Fruit fly (Drosophila melanogaster): ENCODE measurements around the gene CG11885.

CG11885 gene

dm6 chr2L:440638-441454 lies 19.6 kb upstream of the CG11885 start (continued):
- TF ChIP-seq vvl (GFP tag; IDR thresholded peaks at IDR 0.05) (no peak), gce (GFP tag; IDR thresholded peaks at IDR 0.05) (no peak), CG2202 (tag; optimal IDR thresholded peaks at IDR 0.05) (peak; percentile 58), CG31224 (GFP tag; IDR thresholded peaks at IDR 0.05) (no peak), repo (GFP tag; optimal IDR thresholded peaks at IDR 0.05) (no peak), CG16863 (GFP tag; optimal IDR thresholded peaks at IDR 0.05) (no peak), CG12104 (GFP tag; optimal IDR thresholded peaks at IDR 0.05) (no peak), trem (tag; optimal IDR thresholded peaks at IDR 0.05) (peak; percentile 70), Side (GFP tag; optimal IDR thresholded peaks at IDR 0.05) (no peak), CG3995 (GFP tag; optimal IDR thresholded peaks at IDR 0.05) (no peak), Ada2b (GFP tag; IDR thresholded peaks at IDR 0.05) (no peak), CG13424 (tag; optimal IDR thresholded peaks at IDR 0.05) (peak; percentile 43), ham (GFP tag; IDR thresholded peaks at IDR 0.05) (no peak), Ets97D (GFP tag; optimal IDR thresholded peaks at IDR 0.05) (no peak), Meics (GFP tag; optimal IDR thresholded peaks at IDR 0.05) (no peak), CG12155 (GFP tag; optimal IDR thresholded peaks at IDR 0.05) (no peak), Jarid2 (GFP tag; optimal IDR thresholded peaks at IDR 0.05) (no peak), unc-4 (GFP tag; IDR thresholded peaks at IDR 0.05; ENCODE audit: partially characterized antibody) (no peak), en (GFP tag; optimal IDR thresholded peaks at IDR 0.05) (no peak), salm (tag; optimal IDR thresholded peaks at IDR 0.05) (no peak), usp (GFP tag; optimal IDR thresholded peaks at IDR 0.05) (no peak), sob (GFP tag; IDR thresholded peaks at IDR 0.05) (no peak), oc (tag; optimal IDR thresholded peaks at IDR 0.05) (no peak), prd (optimal IDR thresholded peaks at IDR 0.05) (no peak), prd (GFP tag; IDR thresholded peaks at IDR 0.05) (0 out of 3 replicates have a peak, but pooled peaks have one; percentile 40), Bteb2 (GFP tag; optimal IDR thresholded peaks at IDR 0.05) (no peak), CG1792 (GFP tag; optimal IDR thresholded peaks at IDR 0.05) (no peak), ranshi (GFP tag; IDR thresholded peaks at IDR 0.05) (peak; percentile 24; the same call in 1 of the 2 replicates), CG14860 (GFP tag; IDR thresholded peaks at IDR 0.05; ENCODE audit: partially characterized antibody) (no peak), CG11456 (GFP tag; IDR thresholded peaks at IDR 0.05) (no peak), CG15479 (GFP tag; optimal IDR thresholded peaks at IDR 0.05) (no peak), CG18764 (GFP tag; optimal IDR thresholded peaks at IDR 0.05) (no peak), zf30C (GFP tag; optimal IDR thresholded peaks at IDR 0.05) (no peak), CG8359 (GFP tag; optimal IDR thresholded peaks at IDR 0.05; ENCODE audit: borderline replicate concordance) (no peak), Tbp (GFP tag; optimal IDR thresholded peaks at IDR 0.05) (no peak), Eip74EF (GFP tag; optimal IDR thresholded peaks at IDR 0.05) (no peak), nom (GFP tag; optimal IDR thresholded peaks at IDR 0.05) (peak; percentile 75), Oaz (GFP tag; IDR thresholded peaks at IDR 0.05) (no peak), CG2120 (GFP tag; optimal IDR thresholded peaks at IDR 0.05) (no peak), Mad (GFP tag; optimal IDR thresholded peaks at IDR 0.05) (no peak), gem (tag; optimal IDR thresholded peaks at IDR 0.05) (peak; percentile 81), CG31441 (GFP tag; IDR thresholded peaks at IDR 0.05) (peak; percentile 66), CG8924 (tag; optimal IDR thresholded peaks at IDR 0.05) (peak; percentile 67), chif (GFP tag; optimal IDR thresholded peaks at IDR 0.05) (no peak), CG11695 (GFP tag; IDR thresholded peaks at IDR 0.05) (no peak), CG17328 (GFP tag; IDR thresholded peaks at IDR 0.05) (0 out of 2 replicates have a peak, but pooled peaks have one; percentile 14), Max (GFP tag; optimal IDR thresholded peaks at IDR 0.05) (peak; percentile 4), CG2889 (GFP tag; IDR thresholded peaks at IDR 0.05) (no peak), jigr1 (GFP tag; IDR thresholded peaks at IDR 0.05) (0 out of 3 replicates have a peak, but pooled peaks have one; percentile 11), wor (GFP tag; IDR thresholded peaks at IDR 0.05) (no peak), da (GFP tag; optimal IDR thresholded peaks at IDR 0.05) (no peak)

All from whole organism, embryonic.